Worm (Caenorhabditis elegans) whole organism, L3 larva: Measurements from ENCODE around the gene mop-25.2.

ENCODE experiments used
- R02D3.7 ChIP-seq: fragments of 150-350 bp; optimal IDR thresholded peaks from 2 replicates; lab custom pipeline; 2014; ENCODE audit warnings: missing biosample characterization, missing genetic modification characterization
- ceh-28 ChIP-seq: fragments of 150-350 bp; optimal IDR thresholded peaks from 2 replicates; lab custom pipeline; 2014; ENCODE audit warnings: missing biosample characterization, missing genetic modification reagents, missing genetic modification characterization
- ceh-9 ChIP-seq: sonication (generic microtip); optimal IDR thresholded peaks from 2 replicates; lab custom pipeline; 2018; ENCODE audit warnings: missing biosample characterization, missing genetic modification characterization
- egl-5 ChIP-seq: fragments of 150-350 bp; optimal IDR thresholded peaks from 2 replicates; lab custom pipeline; 2017; ENCODE audit warnings: missing biosample characterization, missing genetic modification reagents, missing genetic modification characterization, inconsistent platforms
- fkh-2 ChIP-seq: fragments of 150-350 bp; optimal IDR thresholded peaks from 2 replicates; lab custom pipeline; 2014; ENCODE audit warnings: missing biosample characterization, missing genetic modification reagents, missing genetic modification characterization
- fos-1 ChIP-seq: fragments of 150-350 bp; optimal IDR thresholded peaks from 2 replicates; lab custom pipeline; 2014; ENCODE audit warnings: missing biosample characterization, missing genetic modification characterization
- lin-39 ChIP-seq: fragments of 150-350 bp; optimal IDR thresholded peaks from 2 replicates; lab custom pipeline; 2018; ENCODE audit warnings: missing biosample characterization, missing genetic modification reagents, missing genetic modification characterization
- lsy-12 ChIP-seq: sonication (generic microtip); optimal IDR thresholded peaks from 2 replicates; lab custom pipeline; 2016; ENCODE audit warnings: mild to moderate bottlenecking, missing genetic modification characterization, missing compliant biosample characterization
- nhr-237 ChIP-seq: fragments of 150-350 bp; optimal IDR thresholded peaks from 2 replicates; lab custom pipeline; 2014; ENCODE audit warnings: missing biosample characterization, missing genetic modification characterization
- nhr-67 ChIP-seq: fragments of 150-350 bp; optimal IDR thresholded peaks from 2 replicates; lab custom pipeline; 2014; ENCODE audit warnings: missing biosample characterization, missing genetic modification characterization
- nhr-76 ChIP-seq: fragments of 150-350 bp; sonication (generic microtip); optimal IDR thresholded peaks from 5 replicates; lab custom pipeline; 2014; ENCODE audit warnings: missing biosample characterization, missing genetic modification characterization
- pha-4 ChIP-seq: fragments of 150-350 bp; optimal IDR thresholded peaks from 2 replicates; lab custom pipeline; 2014; ENCODE audit warnings: missing biosample characterization, missing genetic modification reagents, missing genetic modification characterization
- sea-2 ChIP-seq: fragments of 150-350 bp; sonication (generic microtip); optimal IDR thresholded peaks from 4 replicates; lab custom pipeline; 2014; ENCODE audit warnings: missing biosample characterization, missing genetic modification reagents, missing genetic modification characterization
- skn-1 ChIP-seq: fragments of 150-350 bp; optimal IDR thresholded peaks from 2 replicates; lab custom pipeline; 2014; ENCODE audit warnings: missing biosample characterization, missing genetic modification characterization
- tbx-2 ChIP-seq: sonication (generic microtip); optimal IDR thresholded peaks from 2 replicates; lab custom pipeline; 2016; ENCODE audit warnings: mild to moderate bottlenecking, missing genetic modification characterization, missing compliant biosample characterization
- unc-62 ChIP-seq: fragments of 150-350 bp; sonication (generic microtip); optimal IDR thresholded peaks from 4 replicates; lab custom pipeline; 2014; ENCODE audit warnings: missing biosample characterization, missing genetic modification reagents, missing genetic modification characterization
- zag-1 ChIP-seq: fragments of 150-350 bp; optimal IDR thresholded peaks from 2 replicates; lab custom pipeline; 2014; ENCODE audit warnings: missing biosample characterization, missing genetic modification characterization
- ztf-4 ChIP-seq: fragments of 150-350 bp; optimal IDR thresholded peaks from 2 replicates; lab custom pipeline; 2014; ENCODE audit warnings: missing biosample characterization, missing genetic modification characterization

Gene mop-25.2

ce11 chrII:9652919-9653318 lies 50.6 kb downstream of the mop-25.2 start, which contains the start of gene ZK1307.3:
Gene ZK1307.3, minus strand, starts transcription at chrII:9653019.
- TF ChIP-seq fos-1 (no peak), tbx-2 (tag; lab: Kevin White, UChicago) (no peak), lsy-12 (tag; lab: Kevin White, UChicago) (no peak), unc-62 (GFP tag; lab: Kevin White, UChicago) (no peak), R02D3.7 (tag; lab: Kevin White, UChicago) (no peak), skn-1 (tag; lab: Kevin White, UChicago) (no peak), ceh-9 (tag; lab: Kevin White, UChicago) (no peak), ceh-28 (tag; lab: Kevin White, UChicago) (no peak), lin-39 (tag; lab: Kevin White, UChicago) (no peak), nhr-237 (tag; lab: Kevin White, UChicago) (no peak), pha-4 (no peak), nhr-67 (tag; lab: Kevin White, UChicago) (no peak), ztf-4 (no peak), sea-2 (GFP tag; lab: Kevin White, UChicago) (no peak), zag-1 (no peak)
- TF ChIP-seq, all 47 proteins: peak for 0

- TF ChIP-seq ceh-28 (tag; lab: Kevin White, UChicago) (no peak), nhr-76 (tag; lab: Kevin White, UChicago) (no peak), ztf-4 (no peak), fkh-2 (tag; lab: Kevin White, UChicago) (no peak), lsy-12 (tag; lab: Kevin White, UChicago) (no peak), nhr-67 (tag; lab: Kevin White, UChicago) (no peak), egl-5 (tag; lab: Kevin White, UChicago) (no peak)
- TF ChIP-seq, all 47 proteins: peak for 0
Measured at ce11 chrII:9651700-9652099, 51.8 kb downstream of the mop-25.2 start, which contains the start of gene ZK1307.4. Gene ZK1307.4, minus strand, starts transcription at chrII:9651800.
